Worm (Caenorhabditis elegans) whole organism, L4/young adult: ENCODE results near the gene dos-2.

Experiments used
- W03F9.2 ChIP-seq: fragments of 150-350 bp; optimal IDR thresholded peaks from 2 replicates; lab custom pipeline; 2014; ENCODE audit warnings: missing biosample characterization, missing genetic modification characterization
- dao-5 ChIP-seq: sonication (generic microtip); optimal IDR thresholded peaks from 2 replicates; lab custom pipeline; 2016; ENCODE audit warnings: missing genotype, missing genetic modification characterization, moderate library complexity, missing compliant biosample characterization
- him-1 ChIP-seq: sonication (generic microtip); optimal IDR thresholded peaks from 2 replicates; lab custom pipeline; 2016; ENCODE audit warnings: missing genotype, missing genetic modification reagents, missing genetic modification characterization, missing compliant biosample characterization

ce11 chrII:3967061-3967460 is 9.0 kb upstream of the dos-2 start:
- TF ChIP-seq dao-5 (tag; lab: Kevin White, UChicago) (no peak), him-1 (tag; lab: Kevin White, UChicago) (no peak), W03F9.2 (tag; lab: Kevin White, UChicago) (no peak)
